Fruit fly (Drosophila melanogaster) ovary, adult (tissue): ENCODE data around the gene CG11608.

Experiments used
- CG17801 ChIP-seq: fragments of 200-800 bp; optimal IDR thresholded peaks from 2 replicates; lab custom pipeline; 2019; ENCODE audit warnings: missing biosample characterization, mild to moderate bottlenecking, missing genetic modification characterization, moderate library complexity; ENCODE audit not compliant: partially characterized antibody

CG11608 gene

dm6 chr3R:12637961-12638531, at the start of gene CG11608:
Gene CG11608 (plus strand): TSS chr3R:12638481.
- no peak for TF ChIP-seq CG17801 (GFP tag; lab: Kevin White, UChicago)

- no peak for TF ChIP-seq CG17801 (GFP tag; lab: Kevin White, UChicago)
Observed at dm6 chr3R:12591672-12592071, 46.6 kb upstream of the CG11608 start.

- TF ChIP-seq CG17801 (GFP tag; lab: Kevin White, UChicago) = no peak
Observed at dm6 chr3R:12595187-12595889, 42.9 kb upstream of the CG11608 start, which contains the start of gene Octbeta2R. Gene Octbeta2R (minus strand): TSS chr3R:12595725.

DNA sequence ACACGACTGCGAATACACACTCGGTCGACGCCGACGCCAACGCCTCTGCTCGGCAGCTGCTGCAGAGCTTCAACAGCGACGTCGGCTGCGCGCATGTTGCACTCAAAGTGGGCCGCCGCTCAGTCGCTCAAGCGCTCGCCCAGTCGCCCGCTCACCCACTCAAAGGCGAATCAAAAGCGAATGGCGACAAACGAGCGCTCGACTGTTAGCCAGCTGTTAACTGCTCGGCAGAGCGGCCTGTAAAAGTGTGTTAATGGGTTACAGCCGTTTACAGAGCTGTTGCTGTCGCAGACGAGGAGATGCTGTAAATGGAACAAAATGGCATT, 42.4 kb upstream of the CG11608 start:
- TF ChIP-seq CG17801 (GFP tag; lab: Kevin White, UChicago) = no peak

dm6 chr3R:12611973-12612372, 26.3 kb upstream of the CG11608 start:
- TF ChIP-seq CG17801 (GFP tag; lab: Kevin White, UChicago) = no peak

DNA sequence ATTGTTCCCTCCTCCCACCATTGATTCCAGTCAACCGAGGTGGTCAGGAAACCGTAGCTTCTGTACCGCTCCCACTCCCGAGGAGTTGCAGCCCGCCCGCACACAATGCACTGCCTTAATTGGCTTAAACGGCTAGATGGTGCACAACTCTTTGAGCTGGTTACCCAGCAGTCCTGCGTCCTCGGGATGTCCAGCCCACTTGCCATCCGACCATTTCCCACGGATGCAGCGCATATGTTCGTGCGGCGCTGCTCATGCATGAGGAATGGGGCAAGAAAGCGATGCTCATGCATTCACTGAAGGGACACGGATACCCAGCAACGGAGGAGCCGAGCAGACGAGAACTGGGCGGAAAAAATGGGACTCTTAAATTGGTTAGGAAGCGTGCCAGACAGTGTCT, 22.7 kb upstream of the CG11608 start:
- TF ChIP-seq CG17801 (GFP tag; lab: Kevin White, UChicago) = no peak

- no peak for TF ChIP-seq CG17801 (GFP tag; lab: Kevin White, UChicago)
Observed at dm6 chr3R:12622778-12623177, 15.5 kb upstream of the CG11608 start.

DNA sequence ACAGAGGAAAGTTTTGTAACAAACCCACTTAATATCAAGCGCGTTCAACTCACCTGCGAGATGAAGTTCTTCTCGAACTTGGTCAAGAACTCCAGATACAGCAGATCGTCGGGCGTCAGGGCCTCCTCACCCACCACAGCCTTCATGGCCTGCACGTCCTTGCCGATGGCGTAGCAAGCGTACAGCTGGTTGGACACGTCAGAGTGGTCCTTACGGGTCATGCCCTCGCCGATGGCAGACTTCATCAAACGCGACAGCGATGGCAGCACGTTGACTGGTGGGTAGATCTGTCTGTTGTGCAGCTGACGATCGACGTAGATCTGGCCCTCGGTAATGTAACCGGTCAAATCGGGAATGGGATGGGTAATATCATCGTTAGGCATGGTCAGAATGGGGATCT, 13.4 kb upstream of the CG11608 start:
- no peak for TF ChIP-seq CG17801 (GFP tag; lab: Kevin White, UChicago)

DNA sequence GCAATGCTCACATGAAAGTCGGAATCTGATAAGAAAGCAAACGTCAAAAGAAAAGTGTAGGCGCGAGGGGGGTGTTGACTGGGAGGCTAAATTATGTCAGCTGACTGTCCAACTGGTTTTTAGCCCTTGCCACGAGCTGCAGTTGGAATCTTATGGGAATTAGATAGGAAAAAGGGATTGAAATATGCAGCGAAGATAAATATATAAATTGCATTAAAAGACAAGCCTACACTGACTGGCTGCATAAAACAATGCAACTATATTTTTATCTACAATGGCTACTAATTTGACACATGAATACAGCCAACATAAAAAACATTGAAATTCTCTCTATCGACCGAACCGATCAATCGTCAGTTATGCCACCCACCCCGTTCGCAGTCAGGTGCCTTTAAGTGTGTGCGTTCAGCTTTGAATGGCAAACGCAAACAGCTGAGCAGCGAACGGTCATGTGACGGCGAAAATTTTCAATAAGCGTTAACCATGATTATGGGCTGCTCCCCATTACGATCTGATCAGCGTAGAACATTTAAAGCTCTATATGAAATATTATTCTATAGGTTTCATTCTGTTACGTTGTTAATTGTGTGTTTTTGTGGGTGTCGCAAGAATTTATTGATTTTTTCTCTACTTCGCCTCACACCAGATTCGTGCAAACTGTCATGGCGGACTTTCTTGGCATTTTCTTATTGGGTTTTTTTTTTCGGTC, 11.5 kb upstream of the CG11608 start:
- no peak for TF ChIP-seq CG17801 (GFP tag; lab: Kevin White, UChicago)

dm6 chr3R:12627691-12628148, 10.6 kb upstream of the CG11608 start, which contains the start of the genes Vha55 and Snx3:
Gene Vha55 (minus strand): TSS chr3R:12627829.
Gene Snx3 (plus strand): TSS chr3R:12628031.
- TF ChIP-seq CG17801 (GFP tag; lab: Kevin White, UChicago) = peak; percentile 27

DNA sequence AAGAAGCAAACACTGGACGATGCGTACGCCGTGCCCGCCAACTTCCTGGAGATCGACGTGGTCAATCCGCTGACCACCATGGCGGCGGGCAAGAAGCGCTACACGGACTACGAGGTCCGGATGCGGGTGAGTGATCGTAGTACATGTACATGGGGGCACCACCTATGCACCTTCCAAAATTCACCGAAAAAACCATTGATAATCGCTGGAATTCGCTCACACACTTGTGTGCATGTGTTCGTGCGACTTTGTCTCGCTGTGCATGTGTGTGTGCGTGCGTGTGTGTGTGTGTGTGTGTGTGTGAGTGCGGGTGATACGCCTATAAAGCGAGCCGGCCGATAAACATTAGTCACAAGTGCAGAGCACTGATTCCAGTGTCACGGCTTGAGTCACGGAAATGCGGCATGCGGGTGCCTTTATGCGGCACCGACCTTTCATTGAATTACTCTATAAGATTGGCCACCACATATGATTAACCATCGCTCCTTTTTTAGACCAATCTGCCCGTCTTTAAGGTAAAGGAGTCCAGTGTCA, 9.8 kb upstream of the CG11608 start:
- TF ChIP-seq CG17801 (GFP tag; lab: Kevin White, UChicago) = no peak

DNA sequence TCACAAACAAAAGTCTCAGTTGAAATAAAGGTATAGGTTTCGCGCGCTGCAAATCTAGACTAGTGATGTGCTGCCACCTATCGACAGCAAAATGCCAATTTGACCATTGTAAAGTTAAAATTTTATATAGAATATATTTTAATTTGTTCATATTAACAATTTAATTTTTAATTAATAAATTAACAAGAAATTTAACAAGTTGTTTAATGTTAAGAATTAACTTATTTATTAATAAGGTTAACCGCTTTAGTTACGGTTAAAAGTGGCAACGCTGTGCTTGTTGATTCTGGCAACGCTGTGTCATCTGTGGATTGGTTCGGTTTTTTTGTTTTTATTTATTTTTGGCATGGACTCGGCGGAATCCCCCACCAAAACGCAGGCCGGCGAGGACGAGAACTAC, 7.9 kb upstream of the CG11608 start, which contains the start of gene Not10:
Gene Not10 (plus strand): TSS at position 279 of the 400 bp plus-strand sequence.
- peak; percentile 29 for TF ChIP-seq CG17801 (GFP tag; lab: Kevin White, UChicago)

DNA sequence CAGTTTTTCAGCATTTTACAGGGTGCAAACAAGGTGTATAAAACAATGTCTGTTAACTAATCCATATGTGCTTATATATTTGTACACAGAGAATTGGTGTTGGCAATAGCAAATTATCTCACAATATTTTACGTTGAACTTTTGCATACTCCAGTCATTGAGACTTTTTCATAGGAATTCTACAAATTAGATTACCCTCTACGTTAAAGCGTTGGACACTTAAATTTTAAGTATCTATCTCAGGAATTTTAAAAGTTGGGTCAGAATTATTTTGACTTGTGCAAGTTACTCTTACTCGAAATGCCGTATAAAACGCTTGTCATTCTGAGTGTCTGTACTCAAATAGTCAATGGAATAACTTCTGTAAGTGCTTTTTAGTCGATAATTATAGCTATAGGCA, 5.2 kb upstream of the CG11608 start, which contains the start of gene CG18530:
Gene CG18530 (plus strand): TSS at position 301 of the 400 bp plus-strand sequence.
- no peak for TF ChIP-seq CG17801 (GFP tag; lab: Kevin White, UChicago)

DNA sequence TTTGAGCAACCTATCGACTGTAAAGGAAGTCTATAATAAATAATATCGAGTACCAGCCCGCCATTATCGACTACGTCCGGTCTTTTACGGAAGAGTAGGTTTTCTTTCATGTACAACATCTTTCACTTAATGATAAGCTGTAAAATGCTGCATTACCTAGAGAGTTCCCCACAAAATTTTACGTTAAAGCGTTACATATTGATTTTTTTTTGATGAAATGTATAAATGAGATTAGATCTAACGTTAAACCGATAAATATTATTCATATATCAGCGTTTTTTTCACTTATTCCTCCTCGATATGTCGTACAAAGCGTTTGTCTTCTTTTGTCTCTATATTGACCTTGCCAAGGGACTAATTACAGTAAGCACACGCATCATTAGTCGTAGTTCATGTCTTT, 3.7 kb upstream of the CG11608 start, which contains the start of gene CG11598:
Gene CG11598 (plus strand): TSS at position 301 of the 400 bp plus-strand sequence.
- no peak for TF ChIP-seq CG17801 (GFP tag; lab: Kevin White, UChicago)

- no peak for TF ChIP-seq CG17801 (GFP tag; lab: Kevin White, UChicago)
Observed at dm6 chr3R:12636240-12636639, 2.0 kb upstream of the CG11608 start, which contains the start of gene CG11600. Gene CG11600 (plus strand): TSS chr3R:12636540.
